Fruit fly (Drosophila melanogaster) whole organism, embryonic: Measurements from ENCODE around the gene CG16789.

Experiments used
- Antp ChIP-seq: fragments of 200-800 bp; sonication (Bioruptor generic); optimal IDR thresholded peaks from 3 replicates; lab custom pipeline; 2016; ENCODE audit warnings: missing biosample characterization, missing genetic modification characterization
- Asciz ChIP-seq: fragments of 200-800 bp; sonication (Bioruptor generic); optimal IDR thresholded peaks from 2 replicates; lab custom pipeline; 2017; ENCODE audit warnings: missing biosample characterization, mild to moderate bottlenecking, missing genetic modification characterization, missing genetic modification reagents
- Bgb ChIP-seq: fragments of 200-800 bp; sonication (Bioruptor generic); IDR thresholded peaks from 2 replicates; pipeline ENCODE4 v1.3.6; 2022; ENCODE audit warnings: missing biosample characterization, missing genetic modification characterization; ENCODE audit not compliant: partially characterized antibody
- CG10565 ChIP-seq: fragments of 200-800 bp; sonication (Bioruptor generic); optimal IDR thresholded peaks from 3 replicates; lab custom pipeline; 2016; ENCODE audit warnings: missing biosample characterization, mild to moderate bottlenecking, missing genetic modification characterization
- CG10959 ChIP-seq: fragments of 200-800 bp; sonication (Bioruptor generic); IDR thresholded peaks from 2 replicates; pipeline ENCODE4 v1.3.6; 2022; ENCODE audit warnings: missing biosample characterization, missing genetic modification characterization
- CG12769 ChIP-seq: fragments of 200-800 bp; sonication (Bioruptor generic); optimal IDR thresholded peaks from 2 replicates; lab custom pipeline; 2019; ENCODE audit warnings: missing biosample characterization, mild to moderate bottlenecking, missing genetic modification characterization, moderate library complexity
- CG13123 ChIP-seq: fragments of 200-800 bp; sonication (Bioruptor generic); optimal IDR thresholded peaks from 2 replicates; lab custom pipeline; 2016; ENCODE audit warnings: missing biosample characterization, missing genetic modification characterization
- CG15601 ChIP-seq: fragments of 200-800 bp; sonication (Bioruptor generic); optimal IDR thresholded peaks from 3 replicates; lab custom pipeline; 2019; ENCODE audit warnings: missing biosample characterization, mild to moderate bottlenecking, missing genetic modification characterization, moderate library complexity
- CG16815 ChIP-seq: fragments of 200-800 bp; sonication (Bioruptor generic); optimal IDR thresholded peaks from 3 replicates; lab custom pipeline; 2017; ENCODE audit warnings: missing biosample characterization, mild to moderate bottlenecking, missing genetic modification characterization
- CG17359 ChIP-seq: fragments of 200-800 bp; sonication (Bioruptor generic); optimal IDR thresholded peaks from 3 replicates; lab custom pipeline; 2018; ENCODE audit warnings: missing biosample characterization, mild to moderate bottlenecking, missing genetic modification characterization, moderate library complexity
- CG32767 ChIP-seq: fragments of 200-800 bp; sonication (Bioruptor generic); IDR thresholded peaks from 2 replicates; pipeline ENCODE4 v1.3.6; 2022; ENCODE audit warnings: missing biosample characterization, missing genetic modification characterization
- CG42726 ChIP-seq: fragments of 200-800 bp; sonication (Bioruptor generic); IDR thresholded peaks from 2 replicates; pipeline ENCODE4 v1.3.6; 2022; ENCODE audit warnings: missing biosample characterization, missing genetic modification characterization; ENCODE audit not compliant: partially characterized antibody
- CG4424 ChIP-seq: fragments of 200-800 bp; sonication (Bioruptor generic); optimal IDR thresholded peaks from 3 replicates; lab custom pipeline; 2016; ENCODE audit warnings: missing biosample characterization, missing genetic modification characterization
- CG7556 ChIP-seq: fragments of 200-800 bp; sonication (Bioruptor generic); optimal IDR thresholded peaks from 2 replicates; lab custom pipeline; 2017; ENCODE audit warnings: missing biosample characterization, mild to moderate bottlenecking, missing genetic modification characterization
- CTCF ChIP-seq: fragments of 200-800 bp; sonication (Bioruptor generic); optimal IDR thresholded peaks from 2 replicates; lab custom pipeline; 2017; ENCODE audit warnings: missing biosample characterization, mild to moderate bottlenecking, missing genetic modification characterization, moderate library complexity
- Camta ChIP-seq: fragments of 200-800 bp; sonication (Bioruptor generic); optimal IDR thresholded peaks from 2 replicates; lab custom pipeline; 2016; ENCODE audit warnings: missing biosample characterization, missing genetic modification characterization
- D ChIP-seq, 2 experiments: fragments of 200-800 bp in 1 of 2; fragments of >200 bp in 1 of 2; sonication (Bioruptor generic) in 1 of 2; optimal IDR thresholded peaks; 2 replicates in 1 of 2; 3 replicates in 1 of 2; lab custom pipeline; 2017; ENCODE audit warnings: mild to moderate bottlenecking in 1 of 2, missing biosample characterization in 1 of 2, missing genetic modification characterization in 1 of 2, missing genetic modification reagents in 1 of 2
- D19B ChIP-seq: fragments of 200-800 bp; sonication (Bioruptor generic); optimal IDR thresholded peaks from 2 replicates; lab custom pipeline; 2017; ENCODE audit warnings: missing biosample characterization, mild to moderate bottlenecking, missing genetic modification characterization
- Dfd ChIP-seq, 2 experiments: fragments of >200 bp; optimal IDR thresholded peaks; 2 replicates each; lab custom pipeline; 2017; ENCODE audit warnings: missing biosample characterization in 2 of 2, missing genetic modification characterization in 2 of 2
- Doc2 ChIP-seq: fragments of 200-800 bp; sonication (Bioruptor generic); IDR thresholded peaks from 2 replicates; pipeline ENCODE4 v1.3.6; 2022; ENCODE audit warnings: missing biosample characterization, missing genetic modification characterization
- E2f2 ChIP-seq: fragments of 200-800 bp; sonication (Bioruptor generic); IDR thresholded peaks from 2 replicates; pipeline ENCODE4 v1.3.6; 2022; ENCODE audit warnings: missing biosample characterization, missing genetic modification characterization
- Elba2 ChIP-seq: fragments of 200-800 bp; sonication (Bioruptor generic); optimal IDR thresholded peaks from 3 replicates; lab custom pipeline; 2016; ENCODE audit warnings: missing biosample characterization, missing genetic modification characterization
- Gug ChIP-seq: fragments of 200-800 bp; sonication (Bioruptor generic); IDR thresholded peaks from 4 replicates; pipeline ENCODE4 v1.3.6; 2022; ENCODE audit warnings: missing biosample characterization, missing genetic modification characterization
- HLH4C ChIP-seq: fragments of 200-800 bp; sonication (Bioruptor generic); IDR thresholded peaks from 3 replicates; pipeline ENCODE4 v1.3.6; 2022; ENCODE audit warnings: missing biosample characterization, missing genetic modification characterization; ENCODE audit not compliant: partially characterized antibody
- Hmr ChIP-seq: fragments of 200-800 bp; sonication (Bioruptor generic); optimal IDR thresholded peaks from 3 replicates; lab custom pipeline; 2017; ENCODE audit warnings: mild to moderate bottlenecking, missing biosample characterization, missing genetic modification reagents, missing genetic modification characterization
- Lhr ChIP-seq: fragments of 200-800 bp; sonication (Bioruptor generic); optimal IDR thresholded peaks from 3 replicates; lab custom pipeline; 2017; ENCODE audit warnings: mild to moderate bottlenecking, missing biosample characterization, missing genetic modification reagents, missing genetic modification characterization
- Nf-YA ChIP-seq: fragments of 200-800 bp; sonication (Bioruptor generic); IDR thresholded peaks from 2 replicates; pipeline ENCODE4 v1.3.6; 2022; ENCODE audit warnings: missing biosample characterization, missing genetic modification characterization
- Ravus ChIP-seq: fragments of 200-800 bp; sonication (Bioruptor generic); IDR thresholded peaks from 2 replicates; pipeline ENCODE4 v1.3.6; 2022; ENCODE audit warnings: missing biosample characterization, missing genetic modification characterization
- Sox102F ChIP-seq: fragments of 200-800 bp; sonication (Bioruptor generic); optimal IDR thresholded peaks from 2 replicates; lab custom pipeline; 2018; ENCODE audit warnings: missing biosample characterization, mild to moderate bottlenecking, missing genetic modification characterization, moderate library complexity
- Sry-β ChIP-seq: fragments of 200-800 bp; sonication (Bioruptor generic); optimal IDR thresholded peaks from 2 replicates; lab custom pipeline; 2018; ENCODE audit warnings: missing biosample characterization, mild to moderate bottlenecking, missing genetic modification characterization, moderate library complexity
- Sry-δ ChIP-seq: fragments of 200-800 bp; sonication (Bioruptor generic); optimal IDR thresholded peaks from 2 replicates; lab custom pipeline; 2016; ENCODE audit warnings: missing biosample characterization, missing genetic modification characterization
- Tbp ChIP-seq: fragments of >200 bp; optimal IDR thresholded peaks from 2 replicates; lab custom pipeline; 2018; ENCODE audit warnings: missing biosample characterization, missing genetic modification characterization
- btn ChIP-seq: fragments of 200-800 bp; sonication (Bioruptor generic); optimal IDR thresholded peaks from 2 replicates; lab custom pipeline; 2016; ENCODE audit warnings: missing biosample characterization, missing genetic modification characterization
- croc ChIP-seq: fragments of 200-800 bp; sonication (Bioruptor generic); conservative IDR thresholded peaks from 3 replicates; pipeline ENCODE4 v1.3.6; 2022; ENCODE audit warnings: missing biosample characterization, missing genetic modification characterization
- dan ChIP-seq: fragments of 200-800 bp; sonication (Bioruptor generic); IDR thresholded peaks from 2 replicates; pipeline ENCODE4 v1.3.6; 2022; ENCODE audit warnings: missing biosample characterization, missing genetic modification characterization
- gsb-n ChIP-seq: fragments of 200-800 bp; sonication (Bioruptor generic); optimal IDR thresholded peaks from 3 replicates; lab custom pipeline; 2018; ENCODE audit warnings: missing biosample characterization, mild to moderate bottlenecking, missing genetic modification characterization
- hb ChIP-seq: fragments of 200-800 bp; sonication (Bioruptor generic); IDR thresholded peaks from 3 replicates; pipeline ENCODE4 v1.3.6; 2022; ENCODE audit warnings: missing biosample characterization, missing genetic modification characterization; ENCODE audit not compliant: partially characterized antibody
- hkb ChIP-seq, 2 experiments: fragments of 200-800 bp in 1 of 2; fragments of >200 bp in 1 of 2; sonication (Bioruptor generic) in 1 of 2; IDR thresholded peaks in 1 of 2; optimal IDR thresholded peaks in 1 of 2; 2 replicates each; pipeline versions ENCODE4 v1.3.6 to Lab custom; 2017 to 2022; ENCODE audit warnings: missing biosample characterization in 1 of 2, missing genetic modification characterization in 1 of 2
- insv ChIP-seq, 2 experiments: fragments of 200-800 bp; sonication (Bioruptor generic); optimal IDR thresholded peaks; 3 replicates each; lab custom pipeline; 2016 to 2018; ENCODE audit warnings: missing biosample characterization in 2 of 2, missing genetic modification characterization in 2 of 2
- kah ChIP-seq: fragments of 200-800 bp; sonication (Bioruptor generic); optimal IDR thresholded peaks from 2 replicates; lab custom pipeline; 2018; ENCODE audit warnings: missing biosample characterization, mild to moderate bottlenecking, missing genetic modification characterization
- ken ChIP-seq: fragments of 200-800 bp; sonication (Bioruptor generic); IDR thresholded peaks from 3 replicates; pipeline ENCODE4 v1.3.6; 2022; ENCODE audit warnings: missing biosample characterization, missing genetic modification characterization
- kni ChIP-seq: fragments of 200-800 bp; sonication (Bioruptor generic); optimal IDR thresholded peaks from 3 replicates; lab custom pipeline; 2017; ENCODE audit warnings: mild to moderate bottlenecking, missing biosample characterization, missing genetic modification reagents, missing genetic modification characterization
- nau ChIP-seq: fragments of 200-800 bp; sonication (Bioruptor generic); optimal IDR thresholded peaks from 3 replicates; lab custom pipeline; 2017; ENCODE audit warnings: missing biosample characterization, mild to moderate bottlenecking, missing genetic modification characterization, missing genetic modification reagents
- pum ChIP-seq: fragments of 200-800 bp; sonication (Bioruptor generic); optimal IDR thresholded peaks from 2 replicates; lab custom pipeline; 2016; ENCODE audit warnings: missing biosample characterization, missing genetic modification characterization
- sens ChIP-seq: fragments of 200-800 bp; sonication (Bioruptor generic); peaks from one replicate; lab custom pipeline; 2016; ENCODE audit warnings: missing biosample characterization, missing genetic modification characterization
- shn ChIP-seq: fragments of 200-800 bp; sonication (Bioruptor generic); optimal IDR thresholded peaks from 3 replicates; lab custom pipeline; 2016; ENCODE audit warnings: missing biosample characterization, missing genetic modification characterization
- sr ChIP-seq: fragments of 200-800 bp; sonication (Bioruptor generic); IDR thresholded peaks from 3 replicates; pipeline ENCODE4 v1.3.6; 2022; ENCODE audit warnings: missing biosample characterization, missing genetic modification characterization
- sug ChIP-seq: fragments of 200-800 bp; optimal IDR thresholded peaks from 2 replicates; lab custom pipeline; 2019; ENCODE audit warnings: missing biosample characterization, mild to moderate bottlenecking, missing genetic modification characterization, moderate library complexity
- tna ChIP-seq: fragments of 200-800 bp; sonication (Bioruptor generic); IDR thresholded peaks from 2 replicates; pipeline ENCODE4 v1.3.6; 2022; ENCODE audit warnings: missing biosample characterization, missing genetic modification characterization; ENCODE audit not compliant: partially characterized antibody
- ttk ChIP-seq: fragments of 200-800 bp; sonication (Bioruptor generic); IDR thresholded peaks from 2 replicates; pipeline ENCODE4 v2.1.2; 2022; ENCODE audit warnings: missing biosample characterization, missing genetic modification characterization
- usp ChIP-seq: fragments of >200 bp; optimal IDR thresholded peaks from 2 replicates; lab custom pipeline; 2017; ENCODE audit warnings: missing biosample characterization, missing genetic modification characterization

The CG16789 gene

DNA sequence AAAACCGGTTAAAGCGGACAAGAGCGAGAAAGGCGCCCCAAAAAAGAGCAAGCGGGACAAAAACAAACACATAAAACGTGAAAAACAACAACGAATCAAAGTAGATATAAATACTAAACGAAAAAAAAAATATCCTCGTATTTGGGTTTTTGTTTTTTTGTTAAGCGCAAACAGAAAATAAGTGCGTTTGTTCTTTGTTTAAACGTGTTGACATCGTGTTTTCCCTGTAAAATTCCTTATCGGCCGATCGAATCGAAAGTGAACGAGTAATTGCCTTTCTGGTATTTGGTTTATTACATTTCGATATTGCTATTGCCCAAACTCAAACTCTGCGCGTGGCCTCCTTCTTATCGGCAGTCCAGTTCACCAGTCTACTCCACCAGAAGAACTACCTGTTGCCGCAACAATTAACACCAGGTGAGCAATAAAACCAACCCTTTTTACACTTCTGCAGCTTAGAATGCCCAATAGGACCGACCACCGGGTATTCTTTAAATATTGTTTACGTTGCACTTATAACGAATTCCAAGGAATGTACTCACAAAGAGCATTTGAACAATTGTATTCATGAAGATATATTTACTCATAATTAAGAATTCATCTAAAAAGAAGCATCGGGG lies 25.9 kb downstream of the CG16789 start (continued):
- TF ChIP-seq CTCF (GFP tag; lab: Kevin White, UChicago) (no peak), Doc2 (GFP tag; lab: Robert Waterston, UW) (no peak), btn (GFP tag; lab: Kevin White, UChicago) (no peak), Dfd (GFP tag; optimal IDR thresholded peaks at IDR 0.05; lab: Kevin White, UChicago) (no peak), insv (GFP tag; optimal IDR thresholded peaks at IDR 0.05; lab: Kevin White, UChicago) (no peak), croc (GFP tag; lab: Robert Waterston, UW) (no peak), CG42726 (no peak), dan (GFP tag; lab: Robert Waterston, UW) (no peak), HLH4C (GFP tag; lab: Robert Waterston, UW) (no peak), nau (GFP tag; lab: Kevin White, UChicago) (no peak), Ravus (GFP tag; lab: Robert Waterston, UW) (no peak), CG32767 (GFP tag; lab: Robert Waterston, UW) (no peak), CG13123 (GFP tag; lab: Kevin White, UChicago) (no peak), D19B (GFP tag; lab: Kevin White, UChicago) (no peak), Asciz (GFP tag; lab: Kevin White, UChicago) (no peak), Antp (GFP tag; lab: Kevin White, UChicago) (no peak), CG10565 (GFP tag; lab: Kevin White, UChicago) (no peak), Sox102F (GFP tag; lab: Kevin White, UChicago) (no peak), Nf-YA (no peak), hkb (optimal IDR thresholded peaks at IDR 0.05; lab: Kevin White, UChicago) (no peak), hkb (GFP tag; IDR thresholded peaks at IDR 0.05; lab: Robert Waterston, UW) (no peak), sr (GFP tag; lab: Robert Waterston, UW) (no peak), CG16815 (no peak), ken (no peak), Elba2 (GFP tag; lab: Kevin White, UChicago) (peak; percentile 89), Tbp (GFP tag; lab: Kevin White, UChicago) (no peak), gsb-n (peak; percentile 2), sens (GFP tag; lab: Kevin White, UChicago) (peak; percentile 75), hb (no peak), sug (tag; lab: Kevin White, UChicago) (peak; percentile 11), Bgb (GFP tag; lab: Robert Waterston, UW) (no peak), tna (GFP tag; lab: Robert Waterston, UW) (no peak), usp (GFP tag; lab: Kevin White, UChicago) (no peak), CG17359 (tag; lab: Kevin White, UChicago) (no peak), Sry-β (GFP tag; lab: Kevin White, UChicago) (no peak), CG10959 (no peak), Hmr (GFP tag; lab: Kevin White, UChicago) (no peak), Sry-δ (GFP tag; lab: Kevin White, UChicago) (no peak), CG15601 (tag; lab: Kevin White, UChicago) (no peak), kni (GFP tag; lab: Kevin White, UChicago) (peak; percentile 43), CG7556 (no peak), kah (GFP tag; lab: Kevin White, UChicago) (peak; percentile 29), Lhr (GFP tag; lab: Kevin White, UChicago) (no peak), E2f2 (no peak), D (optimal IDR thresholded peaks at IDR 0.05; lab: Kevin White, UChicago) (no peak), D (GFP tag; optimal IDR thresholded peaks at IDR 0.05; lab: Kevin White, UChicago) (peak; percentile 1), Gug (GFP tag; lab: Robert Waterston, UW) (no peak), CG4424 (GFP tag; lab: Kevin White, UChicago) (no peak), CG12769 (tag; lab: Kevin White, UChicago) (no peak), shn (no peak), ttk (no peak), pum (GFP tag; lab: Kevin White, UChicago) (no peak), Camta (no peak)
